Fruit fly (Drosophila melanogaster): ENCODE measurements around the gene Rpt2.

DNA sequence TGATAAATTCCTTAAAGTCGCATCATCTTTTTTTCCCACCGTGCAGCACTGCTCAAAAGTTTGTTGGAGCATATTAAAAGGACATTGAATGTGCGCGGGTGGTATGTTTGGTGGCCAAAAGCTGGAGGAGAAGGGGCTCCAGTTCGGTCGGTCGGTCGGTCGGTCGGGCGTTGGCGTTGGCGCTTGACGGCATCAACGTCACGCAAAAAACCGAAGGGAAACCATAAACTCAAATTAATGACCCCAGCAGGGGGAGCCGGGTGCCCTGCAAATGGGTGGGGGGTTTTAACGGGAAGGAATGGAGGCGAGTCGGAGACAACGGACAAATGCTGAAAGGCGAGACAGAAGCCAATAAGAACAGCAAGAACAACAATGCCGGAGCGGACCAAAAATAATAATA lies 19.0 kb downstream of the Rpt2 start:
- TF ChIP-seq Hr96 (GFP tag; optimal IDR thresholded peaks at IDR 0.05), result no peak
- TF ChIP-seq CG7101 (tag; optimal IDR thresholded peaks at IDR 0.05), result no peak
- no peak for TF ChIP-seq Mnt (GFP tag; optimal IDR thresholded peaks at IDR 0.05)
- no peak for TF ChIP-seq Crg-1 (GFP tag; optimal IDR thresholded peaks at IDR 0.05)
- TF ChIP-seq CG12768 (GFP tag; optimal IDR thresholded peaks at IDR 0.05), result no peak
- TF ChIP-seq ovo (GFP tag; optimal IDR thresholded peaks at IDR 0.05), result no peak
- TF ChIP-seq bab1 (GFP tag; optimal IDR thresholded peaks at IDR 0.05), result no peak
- TF ChIP-seq tj (GFP tag; optimal IDR thresholded peaks at IDR 0.05), result no peak
- TF ChIP-seq cic (GFP tag; optimal IDR thresholded peaks at IDR 0.05), result no peak
- TF ChIP-seq CG14711 (tag; optimal IDR thresholded peaks at IDR 0.05), result no peak
- TF ChIP-seq CG7045 (GFP tag; optimal IDR thresholded peaks at IDR 0.05), result no peak

Data from whole organism, adult.